Worm (Caenorhabditis elegans): ENCODE measurements around the gene srw-129.

Gene srw-129

DNA sequence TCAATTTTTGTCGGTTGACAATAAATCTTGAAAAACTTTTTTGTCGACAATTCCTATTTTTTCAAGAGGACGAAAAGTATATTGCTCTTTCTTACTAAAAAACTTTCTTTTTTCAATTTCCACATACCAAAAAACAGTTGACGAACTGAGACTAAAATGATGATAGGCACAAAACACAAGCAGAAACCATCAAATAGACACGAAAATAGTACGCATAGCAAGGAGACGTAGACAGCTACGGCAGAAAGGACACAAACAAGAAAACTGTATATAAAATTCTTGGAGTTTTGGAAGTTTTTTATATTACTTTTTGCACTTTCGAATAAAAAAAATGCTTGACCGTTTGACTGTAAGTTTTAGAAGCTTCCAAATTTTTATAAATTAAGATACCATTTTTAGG lies 42.4 kb downstream of the srw-129 start, which contains the start of gene K12D9.1:
K12D9.1 (plus strand) TSS at position 301 of the 400 bp plus-strand sequence.
- TF ChIP-seq hpl-2 (GFP tag; optimal IDR thresholded peaks at IDR 0.05) (no peak), nhr-11 (tag; optimal IDR thresholded peaks at IDR 0.05) (no peak), efl-1 (optimal IDR thresholded peaks at IDR 0.05) (no peak), efl-1 (GFP tag; optimal IDR thresholded peaks at IDR 0.05 in 1 of 2) (peak in 1 of 2 experiments; percentile 18)

DNA sequence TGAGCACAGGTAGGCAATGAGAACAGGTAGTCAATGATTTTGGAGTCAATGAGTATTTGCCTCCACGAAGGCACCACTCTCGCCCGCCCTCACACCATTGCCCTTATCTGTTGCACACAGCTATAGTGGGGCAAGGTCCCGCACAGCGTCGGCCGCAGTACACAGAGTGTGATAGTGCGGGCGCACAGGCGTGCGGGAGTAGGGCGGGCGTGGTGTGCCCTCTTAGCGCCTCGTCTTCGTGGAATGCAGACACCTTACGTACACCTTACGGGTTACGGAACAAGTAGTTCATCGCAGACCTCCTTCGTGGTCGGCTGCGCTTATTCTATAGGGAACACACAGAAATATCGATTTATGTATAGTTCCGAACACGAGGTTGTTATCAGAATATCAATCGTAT lies 46.2 kb downstream of the srw-129 start:
- TF ChIP-seq unc-98 (GFP tag; IDR thresholded peaks at IDR 0.05) (no peak), sup-37 (GFP tag; optimal IDR thresholded peaks at IDR 0.05) (no peak), lir-3 (tag; optimal IDR thresholded peaks at IDR 0.05; ENCODE audit: poor library complexity) (no peak), hlh-4 (tag; optimal IDR thresholded peaks at IDR 0.05) (no peak), nhr-28 (tag; optimal IDR thresholded peaks at IDR 0.05) (no peak), efl-3 (GFP tag; optimal IDR thresholded peaks at IDR 0.05) (no peak), mdl-1 (tag; optimal IDR thresholded peaks at IDR 0.05) (no peak), efl-1 (optimal IDR thresholded peaks at IDR 0.05) (no peak), efl-1 (GFP tag; optimal IDR thresholded peaks at IDR 0.05 in 1 of 2) (no peak), mab-9 (GFP tag; IDR thresholded peaks at IDR 0.05) (no peak), aha-1 (tag; optimal IDR thresholded peaks at IDR 0.05) (no peak), ceh-90 (tag; optimal IDR thresholded peaks at IDR 0.05) (no peak), alr-1 (tag; optimal IDR thresholded peaks at IDR 0.05; ENCODE audit: borderline replicate concordance) (no peak), F16B12.6 (tag; optimal IDR thresholded peaks at IDR 0.05) (no peak), dsc-1 (tag; optimal IDR thresholded peaks at IDR 0.05) (no peak), lin-39 (tag; optimal IDR thresholded peaks at IDR 0.05) (no peak), hlh-17 (GFP tag; optimal IDR thresholded peaks at IDR 0.05; ENCODE audit: borderline replicate concordance) (no peak), unc-86 (tag; optimal IDR thresholded peaks at IDR 0.05) (no peak), lin-13 (GFP tag; optimal IDR thresholded peaks at IDR 0.05) (no peak)

DNA sequence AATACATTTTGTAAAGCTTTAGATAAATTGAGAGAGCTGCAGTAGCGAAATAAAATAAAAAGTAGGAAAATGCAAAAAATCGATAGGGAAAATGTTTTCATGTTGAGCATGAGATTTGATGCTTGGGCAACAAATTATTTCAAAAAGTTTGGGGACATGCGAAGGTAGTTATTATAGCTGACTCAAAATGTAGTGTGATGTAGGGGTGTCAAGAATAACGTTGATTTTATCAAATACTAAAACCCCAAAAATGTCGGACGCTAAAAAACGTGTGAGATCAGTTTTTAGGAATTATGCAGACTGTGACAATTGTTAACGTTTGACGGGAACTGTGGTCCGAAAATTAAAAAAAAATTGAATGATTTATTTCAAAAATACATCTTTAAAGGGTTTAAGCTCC lies 49.6 kb downstream of the srw-129 start, which contains the start of gene irld-12:
irld-12 (minus strand) TSS at position 101 of the 400 bp plus-strand sequence.
- TF ChIP-seq nhr-77 (tag; optimal IDR thresholded peaks at IDR 0.05) (no peak), unc-130 (tag; optimal IDR thresholded peaks at IDR 0.05) (no peak), mef-2 (tag; optimal IDR thresholded peaks at IDR 0.05) (no peak), mab-9 (GFP tag; IDR thresholded peaks at IDR 0.05) (no peak), F16B12.6 (tag; optimal IDR thresholded peaks at IDR 0.05) (no peak), pqm-1 (tag; optimal IDR thresholded peaks at IDR 0.05) (no peak), dsc-1 (tag; optimal IDR thresholded peaks at IDR 0.05) (no peak), unc-86 (tag; optimal IDR thresholded peaks at IDR 0.05) (no peak), hpl-2 (GFP tag; optimal IDR thresholded peaks at IDR 0.05) (no peak), nhr-85 (tag) (no peak), nhr-237 (tag; optimal IDR thresholded peaks at IDR 0.05) (no peak), nhr-47 (tag; optimal IDR thresholded peaks at IDR 0.05) (no peak), lin-15B (tag; optimal IDR thresholded peaks at IDR 0.05) (no peak)
